Worm (Caenorhabditis elegans): Measurements from ENCODE around the gene F40A3.6.

DNA sequence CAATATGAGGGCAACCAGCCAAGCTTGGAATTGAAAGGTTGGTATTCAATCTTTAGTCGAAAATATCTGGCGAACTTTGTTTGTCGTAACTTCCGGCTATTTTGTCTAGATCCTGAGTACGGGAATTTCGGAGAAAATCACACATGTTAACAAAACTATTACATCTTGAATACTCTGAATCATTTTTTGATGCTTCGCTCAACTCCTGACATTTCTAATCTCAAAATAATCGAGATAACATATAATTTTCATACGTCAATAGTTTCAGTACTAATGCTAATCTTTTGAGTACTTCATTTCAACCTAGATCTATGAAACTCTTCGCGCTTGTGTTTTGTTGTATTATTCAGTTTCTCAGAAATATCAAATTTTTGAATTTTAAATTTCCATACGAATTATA lies 7.6 kb upstream of the F40A3.6 start:
- TF ChIP-seq aly-2 (tag; optimal IDR thresholded peaks at IDR 0.05), result no peak
- no peak for TF ChIP-seq jun-1 (tag; optimal IDR thresholded peaks at IDR 0.05)
- TF ChIP-seq unc-62 (GFP tag; optimal IDR thresholded peaks at IDR 0.05), result no peak
- TF ChIP-seq unc-98 (GFP tag; IDR thresholded peaks at IDR 0.05), result no peak
- no peak for TF ChIP-seq nhr-237 (tag; optimal IDR thresholded peaks at IDR 0.05)
- TF ChIP-seq lin-39 (tag; optimal IDR thresholded peaks at IDR 0.05), result no peak
- TF ChIP-seq elt-3 (tag; optimal IDR thresholded peaks at IDR 0.05), result no peak
- TF ChIP-seq unc-130 (tag; optimal IDR thresholded peaks at IDR 0.05), result no peak
- TF ChIP-seq nhr-84 (tag; optimal IDR thresholded peaks at IDR 0.05), result no peak
